Fruit fly (Drosophila melanogaster) Kc167 (cell line): ENCODE results near the gene Dcr-1.

ENCODE experiments used
- Myc ChIP-seq: fragments of >200 bp; optimal IDR thresholded peaks from 2 replicates; lab custom pipeline; 2017; ENCODE audit warnings: missing external identifiers
- psq ChIP-seq: fragments of >200 bp; optimal IDR thresholded peaks from 2 replicates; lab custom pipeline; 2017; ENCODE audit warnings: missing external identifiers

DNA sequence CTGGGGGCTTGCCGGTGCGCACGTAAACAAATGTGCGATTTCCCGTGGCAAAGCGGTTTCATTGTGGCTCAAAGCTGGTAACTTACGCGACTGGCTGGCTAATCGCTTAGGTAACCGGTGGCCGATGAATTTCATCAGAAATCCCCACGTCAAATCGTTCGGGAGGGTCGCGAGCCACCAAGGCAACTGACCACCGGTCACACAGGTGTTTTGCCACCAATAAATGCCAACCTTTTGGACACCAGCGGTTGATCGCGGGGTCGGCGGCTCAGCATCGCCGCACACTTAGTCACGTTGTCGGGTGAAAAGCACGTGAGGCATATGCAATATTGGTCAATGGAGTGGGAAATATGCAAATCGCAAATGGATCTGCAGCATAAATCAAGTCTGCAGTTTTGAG lies 35.6 kb upstream of the Dcr-1 start:
- TF ChIP-seq psq (lab: Kevin White, UChicago) (no peak), Myc (no peak)
